Worm (Caenorhabditis elegans) whole organism, L2 larva: ENCODE measurements around the gene clec-142.

ENCODE experiments used
- ZK546.5 ChIP-seq: sonication (generic microtip); optimal IDR thresholded peaks from 2 replicates; lab custom pipeline; 2017; ENCODE audit warnings: missing biosample characterization, missing genetic modification characterization
- aly-2 ChIP-seq: fragments of 150-350 bp; optimal IDR thresholded peaks from 2 replicates; lab custom pipeline; 2014; ENCODE audit warnings: missing biosample characterization, missing genetic modification characterization
- ama-1 ChIP-seq: fragments of 150-350 bp; optimal IDR thresholded peaks from 2 replicates; lab custom pipeline; 2018; ENCODE audit warnings: inconsistent platforms
- elt-1 ChIP-seq: fragments of 150-350 bp; optimal IDR thresholded peaks from 2 replicates; lab custom pipeline; 2014; ENCODE audit warnings: missing biosample characterization, missing genetic modification characterization
- lin-13 ChIP-seq: fragments of 150-350 bp; optimal IDR thresholded peaks from 2 replicates; lab custom pipeline; 2014; ENCODE audit warnings: missing biosample characterization, missing genetic modification reagents, missing genetic modification characterization
- mab-5 ChIP-seq: fragments of 150-350 bp; optimal IDR thresholded peaks from 2 replicates; lab custom pipeline; 2014; ENCODE audit warnings: missing biosample characterization, missing genetic modification characterization
- nhr-25 ChIP-seq: fragments of 150-350 bp; sonication (generic microtip); optimal IDR thresholded peaks from 3 replicates; lab custom pipeline; 2014; ENCODE audit warnings: missing biosample characterization, missing genetic modification characterization
- nhr-77 ChIP-seq: fragments of 150-350 bp; optimal IDR thresholded peaks from 2 replicates; lab custom pipeline; 2014; ENCODE audit warnings: missing biosample characterization, missing genetic modification characterization
- unc-62 ChIP-seq: fragments of 150-350 bp; optimal IDR thresholded peaks from 2 replicates; lab custom pipeline; 2014; ENCODE audit warnings: missing biosample characterization, missing genetic modification reagents, missing genetic modification characterization
- zag-1 ChIP-seq: fragments of 150-350 bp; optimal IDR thresholded peaks from 2 replicates; lab custom pipeline; 2014; ENCODE audit warnings: missing biosample characterization, missing genetic modification characterization
- ztf-4 ChIP-seq: fragments of 150-350 bp; optimal IDR thresholded peaks from 2 replicates; lab custom pipeline; 2014; ENCODE audit warnings: missing biosample characterization, missing genetic modification characterization

DNA sequence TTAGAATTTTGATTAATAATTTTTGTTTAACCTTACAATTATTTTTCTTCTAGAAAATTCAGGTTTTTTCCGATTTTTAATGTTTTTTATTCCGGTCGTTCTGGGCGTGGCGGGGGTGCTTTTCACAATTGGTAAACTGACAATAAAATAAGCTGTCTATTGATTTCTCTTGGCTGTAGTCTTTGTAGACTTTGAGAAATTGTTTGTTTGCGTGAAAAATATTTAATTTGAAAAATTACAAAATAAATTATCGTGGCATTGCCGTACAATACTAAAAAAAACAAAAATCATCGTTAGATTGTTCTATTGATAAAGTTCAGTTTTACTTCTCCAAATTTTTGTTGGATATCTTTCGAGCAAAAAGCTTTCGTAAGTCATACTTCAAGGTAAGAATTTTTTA is 32.0 kb upstream of the clec-142 start, which contains the start of gene F35C11.3:
- no peak for TF ChIP-seq zag-1 (tag; lab: Kevin White, UChicago)
- TF ChIP-seq ztf-4 (tag; lab: Kevin White, UChicago) = no peak
- no peak for TF ChIP-seq lin-13
- no peak for TF ChIP-seq mab-5 (tag; lab: Kevin White, UChicago)
- no peak for TF ChIP-seq aly-2 (tag; lab: Kevin White, UChicago)
- no peak for TF ChIP-seq elt-1 (tag; lab: Kevin White, UChicago)
- TF ChIP-seq nhr-77 (tag; lab: Kevin White, UChicago) = no peak
- TF ChIP-seq unc-62 (GFP tag; lab: Kevin White, UChicago) = no peak
- TF ChIP-seq ZK546.5 (tag; lab: Kevin White, UChicago) = no peak
- TF ChIP-seq ama-1 = no peak
- TF ChIP-seq nhr-25 (tag; lab: Kevin White, UChicago) = no peak
